Worm (Caenorhabditis elegans): ENCODE results near the gene mlc-7.

Gene mlc-7

ce11 chrIII:13766704-13767323 is 15.6 kb downstream of the mlc-7 start:
- peak; percentile 1 for TF ChIP-seq hlh-1 (tag; optimal IDR thresholded peaks at IDR 0.05)
- TF ChIP-seq elt-3 (tag; optimal IDR thresholded peaks at IDR 0.05): no peak

- TF ChIP-seq lin-32 (GFP tag; optimal IDR thresholded peaks at IDR 0.05) (no peak), hlh-1 (tag; optimal IDR thresholded peaks at IDR 0.05) (peak; percentile 84), unc-39 (tag; optimal IDR thresholded peaks at IDR 0.05) (no peak), mep-1 (tag; optimal IDR thresholded peaks at IDR 0.05) (peak; percentile 24)
These were observed 16.9 kb downstream of the mlc-7 start, which contains the start of gene rml-1 for ce11 chrIII:13768074-13768662. rml-1 (minus strand) TSS chrIII:13768092.

ce11 chrIII:13770017-13770416 is 18.8 kb downstream of the mlc-7 start:
- no peak for TF ChIP-seq flh-1 (GFP tag; optimal IDR thresholded peaks at IDR 0.05)
- no peak for TF ChIP-seq bed-3 (GFP tag; optimal IDR thresholded peaks at IDR 0.05)
- TF ChIP-seq zip-8 (tag; optimal IDR thresholded peaks at IDR 0.05): no peak
- no peak for TF ChIP-seq nhr-76 (tag; optimal IDR thresholded peaks at IDR 0.05)
- no peak for TF ChIP-seq ham-2 (GFP tag; optimal IDR thresholded peaks at IDR 0.05)

ce11 chrIII:13771145-13771544 is 19.9 kb downstream of the mlc-7 start, which contains the start of the genes cyk-4 and pdr-1:
cyk-4 (minus strand) TSS chrIII:13771224.
pdr-1 (plus strand) TSS chrIII:13771513.
- no peak for TF ChIP-seq flh-1 (GFP tag; optimal IDR thresholded peaks at IDR 0.05)
- peak; percentile 2 for TF ChIP-seq nhr-237 (tag; optimal IDR thresholded peaks at IDR 0.05)
- TF ChIP-seq pha-4 (tag; optimal IDR thresholded peaks at IDR 0.05): peak; percentile 45
- peak; percentile 23 for TF ChIP-seq ceh-39 (tag; optimal IDR thresholded peaks at IDR 0.05)
- TF ChIP-seq unc-62 (GFP tag; optimal IDR thresholded peaks at IDR 0.05): no peak
- no peak for TF ChIP-seq cnd-1 (tag; optimal IDR thresholded peaks at IDR 0.05)
- no peak for TF ChIP-seq unc-39 (tag; optimal IDR thresholded peaks at IDR 0.05)
- TF ChIP-seq mep-1 (tag; optimal IDR thresholded peaks at IDR 0.05): peak; percentile 49
- peak; percentile 5 for TF ChIP-seq hlh-1 (tag; optimal IDR thresholded peaks at IDR 0.05)
- TF ChIP-seq lin-13 (tag; optimal IDR thresholded peaks at IDR 0.05): peak; percentile 48
- TF ChIP-seq drap-1 (GFP tag; optimal IDR thresholded peaks at IDR 0.05): no peak
- peak; percentile 67 for TF ChIP-seq lsy-2 (tag; optimal IDR thresholded peaks at IDR 0.05)
- TF ChIP-seq sptf-1 (tag; optimal IDR thresholded peaks at IDR 0.05): peak; percentile 12
- TF ChIP-seq ceh-83 (GFP tag; optimal IDR thresholded peaks at IDR 0.05): no peak

ce11 chrIII:13772876-13773275 is 21.6 kb downstream of the mlc-7 start, which contains the start of gene mdt-29:
mdt-29 (plus strand) TSS chrIII:13773176.
- TF ChIP-seq hlh-1 (tag; optimal IDR thresholded peaks at IDR 0.05) (no peak), nhr-76 (tag; optimal IDR thresholded peaks at IDR 0.05) (no peak), nhr-2 (tag; optimal IDR thresholded peaks at IDR 0.05) (no peak), unc-62 (GFP tag; optimal IDR thresholded peaks at IDR 0.05) (no peak), lin-13 (tag; optimal IDR thresholded peaks at IDR 0.05) (no peak), ces-1 (GFP tag; optimal IDR thresholded peaks at IDR 0.05) (no peak), snpc-4 (tag; optimal IDR thresholded peaks at IDR 0.05) (no peak), elt-1 (tag; optimal IDR thresholded peaks at IDR 0.05; ENCODE audit: borderline replicate concordance, insufficient read depth) (no peak), nhr-28 (tag; optimal IDR thresholded peaks at IDR 0.05) (no peak)

ce11 chrIII:13778816-13779215 is 27.6 kb downstream of the mlc-7 start:
- TF ChIP-seq ceh-43 (GFP tag; optimal IDR thresholded peaks at IDR 0.05): no peak
- peak; percentile 49 for TF ChIP-seq blmp-1 (tag; optimal IDR thresholded peaks at IDR 0.05)
- no peak for TF ChIP-seq flh-1 (GFP tag; optimal IDR thresholded peaks at IDR 0.05)
- no peak for TF ChIP-seq lin-13 (tag; optimal IDR thresholded peaks at IDR 0.05)
- no peak for TF ChIP-seq lin-32 (GFP tag; optimal IDR thresholded peaks at IDR 0.05)
- TF ChIP-seq nhr-2 (tag; optimal IDR thresholded peaks at IDR 0.05): no peak
- TF ChIP-seq nhr-76 (tag; optimal IDR thresholded peaks at IDR 0.05): no peak

All from whole organism, mixed stage, embryonic.